Worm (Caenorhabditis elegans) whole organism, midembryonic: ENCODE data around the gene haf-3.
"Not testable (repeated sequence)": the region's sequence is repeated elsewhere in the genome, so short reads cannot be mapped to it uniquely, and the experiment has no call there.

Experiments used
- T22C8.4 ChIP-seq: fragments of 200-800 bp; sonication (Bioruptor generic); IDR thresholded peaks from 2 replicates; pipeline ENCODE4 v1.3.6; 2022; ENCODE audit warnings: missing genetic modification characterization, missing compliant biosample characterization
- cog-1 ChIP-seq: sonication (generic microtip); optimal IDR thresholded peaks from 2 replicates; lab custom pipeline; 2016; ENCODE audit warnings: missing genetic modification characterization, missing compliant biosample characterization
- flt-1 ChIP-seq: fragments of 200-800 bp; sonication (Bioruptor generic); IDR thresholded peaks from 2 replicates; pipeline ENCODE4 v1.3.6; 2022; ENCODE audit warnings: missing genetic modification characterization, missing compliant biosample characterization
- klf-2 ChIP-seq: fragments of 200-800 bp; sonication (Bioruptor generic); conservative IDR thresholded peaks from 2 replicates; pipeline ENCODE4 v1.3.6; 2022; ENCODE audit warnings: missing genetic modification reagents, missing genetic modification characterization, missing compliant biosample characterization
- med-1 ChIP-seq: sonication (generic microtip); optimal IDR thresholded peaks from 2 replicates; lab custom pipeline; 2017; ENCODE audit warnings: missing genetic modification characterization, mild to moderate bottlenecking, missing compliant biosample characterization, antibody characterized with exemption, missing genetic modification reagents; ENCODE audit not compliant: insufficient read depth
- ref-1 ChIP-seq: fragments of 200-800 bp; sonication (Bioruptor generic); conservative IDR thresholded peaks from 2 replicates; pipeline ENCODE4 v1.3.6; 2022; ENCODE audit warnings: missing genetic modification reagents, missing genetic modification characterization, missing compliant biosample characterization
- tab-1 ChIP-seq: fragments of 200-800 bp; sonication (Bioruptor generic); IDR thresholded peaks from 2 replicates; pipeline ENCODE4 v1.3.6; 2022; ENCODE audit warnings: missing genetic modification characterization, missing compliant biosample characterization
- ztf-23 ChIP-seq: fragments of 200-800 bp; sonication (Bioruptor generic); IDR thresholded peaks from 2 replicates; pipeline ENCODE4 v1.3.6; 2022; ENCODE audit warnings: missing genetic modification reagents, missing genetic modification characterization, missing compliant biosample characterization
- ztf-29 ChIP-seq: fragments of 200-800 bp; sonication (Bioruptor generic); IDR thresholded peaks from 2 replicates; pipeline ENCODE4 v1.3.6; 2022; ENCODE audit warnings: missing genetic modification reagents, missing genetic modification characterization, missing compliant biosample characterization

Gene haf-3

ce11 chrV:15766122-15766594, at the start of gene haf-3, which contains the start of gene F57A10.2:
TSS of gene haf-3 (minus strand) at chrV:15766172.
TSS of gene F57A10.2 (plus strand) at chrV:15766575.
- TF ChIP-seq med-1 (GFP tag; lab: Kevin White, UChicago): no peak
- TF ChIP-seq tab-1: no peak
- no peak for TF ChIP-seq ref-1 (GFP tag; lab: Robert Waterston, UW)
- TF ChIP-seq ztf-29 (GFP tag; lab: Robert Waterston, UW): no peak
- TF ChIP-seq T22C8.4 (GFP tag; lab: Robert Waterston, UW): no peak
- TF ChIP-seq ztf-23 (GFP tag; lab: Robert Waterston, UW): 0 out of 2 replicates have a peak, but pooled peaks have one; percentile 53
- 0 out of 2 replicates have a peak, but pooled peaks have one; percentile 54 for TF ChIP-seq klf-2 (GFP tag; lab: Robert Waterston, UW)
- peak; percentile 38 for TF ChIP-seq cog-1 (tag; lab: Kevin White, UChicago)
- TF ChIP-seq flt-1 (GFP tag; lab: Robert Waterston, UW): peak; percentile 67; the same call in 1 of the 2 replicates

- TF ChIP-seq ztf-29 (GFP tag; lab: Robert Waterston, UW); med-1 (GFP tag; lab: Kevin White, UChicago); tab-1: not testable (repeated sequence)
Observed at ce11 chrV:15811982-15812381, 46.0 kb upstream of the haf-3 start, which contains the start of gene nhr-282. TSS of gene nhr-282 (plus strand) at chrV:15812282.

ce11 chrV:15810446-15810845, 44.5 kb upstream of the haf-3 start, which contains the start of gene F54B8.1:
TSS of gene F54B8.1 (plus strand) at chrV:15810746.
- TF ChIP-seq med-1 (GFP tag; lab: Kevin White, UChicago): no peak
- no peak for TF ChIP-seq T22C8.4 (GFP tag; lab: Robert Waterston, UW)
- no peak for TF ChIP-seq ref-1 (GFP tag; lab: Robert Waterston, UW)
- no peak for TF ChIP-seq ztf-23 (GFP tag; lab: Robert Waterston, UW)
- TF ChIP-seq klf-2 (GFP tag; lab: Robert Waterston, UW): no peak
- no peak for TF ChIP-seq cog-1 (tag; lab: Kevin White, UChicago)

- TF ChIP-seq ztf-23 (GFP tag; lab: Robert Waterston, UW) (no peak), cog-1 (tag; lab: Kevin White, UChicago) (no peak), T22C8.4 (GFP tag; lab: Robert Waterston, UW) (no peak), flt-1 (GFP tag; lab: Robert Waterston, UW) (no peak), med-1 (GFP tag; lab: Kevin White, UChicago) (no peak), tab-1 (no peak), ref-1 (GFP tag; lab: Robert Waterston, UW) (no peak), ztf-29 (GFP tag; lab: Robert Waterston, UW) (no peak), klf-2 (GFP tag; lab: Robert Waterston, UW) (no peak)
Observed at ce11 chrV:15809543-15809942, 43.6 kb upstream of the haf-3 start, which contains the start of gene srsx-36. TSS of gene srsx-36 (minus strand) at chrV:15809643.

ce11 chrV:15807420-15807819, 41.4 kb upstream of the haf-3 start, which contains the start of gene srsx-38:
TSS of gene srsx-38 (minus strand) at chrV:15807520.
- not testable (repeated sequence) for TF ChIP-seq ref-1 (GFP tag; lab: Robert Waterston, UW); cog-1 (tag; lab: Kevin White, UChicago); med-1 (GFP tag; lab: Kevin White, UChicago)

ce11 chrV:15803748-15804147, 37.8 kb upstream of the haf-3 start, which contains the start of gene T26E4.18:
TSS of gene T26E4.18 (minus strand) at chrV:15803848.
- not testable (repeated sequence) for TF ChIP-seq ztf-23 (GFP tag; lab: Robert Waterston, UW); cog-1 (tag; lab: Kevin White, UChicago); med-1 (GFP tag; lab: Kevin White, UChicago)

ce11 chrV:15803079-15803478, 37.1 kb upstream of the haf-3 start, which contains the start of gene srd-27:
TSS of gene srd-27 (plus strand) at chrV:15803379.
- TF ChIP-seq med-1 (GFP tag; lab: Kevin White, UChicago); ztf-29 (GFP tag; lab: Robert Waterston, UW); tab-1: not testable (repeated sequence)

ce11 chrV:15802623-15803022, 36.7 kb upstream of the haf-3 start, which contains the start of gene T26E4.9:
TSS of gene T26E4.9 (minus strand) at chrV:15802723.
- TF ChIP-seq ref-1 (GFP tag; lab: Robert Waterston, UW); tab-1; T22C8.4 (GFP tag; lab: Robert Waterston, UW): not testable (repeated sequence)

ce11 chrV:15798108-15798507, 32.1 kb upstream of the haf-3 start, which contains the start of gene T26E4.10:
TSS of gene T26E4.10 (minus strand) at chrV:15798208.
- no peak for TF ChIP-seq T22C8.4 (GFP tag; lab: Robert Waterston, UW)
- TF ChIP-seq flt-1 (GFP tag; lab: Robert Waterston, UW): no peak
- no peak for TF ChIP-seq klf-2 (GFP tag; lab: Robert Waterston, UW)
- no peak for TF ChIP-seq ztf-29 (GFP tag; lab: Robert Waterston, UW)
- no peak for TF ChIP-seq tab-1
- TF ChIP-seq ztf-23 (GFP tag; lab: Robert Waterston, UW): no peak
- TF ChIP-seq med-1 (GFP tag; lab: Kevin White, UChicago): no peak
- TF ChIP-seq ref-1 (GFP tag; lab: Robert Waterston, UW): no peak
- TF ChIP-seq cog-1 (tag; lab: Kevin White, UChicago): no peak

ce11 chrV:15796087-15796486, 30.1 kb upstream of the haf-3 start, which contains the start of gene nhr-223:
TSS of gene nhr-223 (plus strand) at chrV:15796387.
- no peak for TF ChIP-seq cog-1 (tag; lab: Kevin White, UChicago)
- no peak for TF ChIP-seq flt-1 (GFP tag; lab: Robert Waterston, UW)
- no peak for TF ChIP-seq ref-1 (GFP tag; lab: Robert Waterston, UW)
- no peak for TF ChIP-seq med-1 (GFP tag; lab: Kevin White, UChicago)
- TF ChIP-seq klf-2 (GFP tag; lab: Robert Waterston, UW): no peak
- no peak for TF ChIP-seq ztf-23 (GFP tag; lab: Robert Waterston, UW)
- TF ChIP-seq tab-1: no peak
- no peak for TF ChIP-seq ztf-29 (GFP tag; lab: Robert Waterston, UW)
- no peak for TF ChIP-seq T22C8.4 (GFP tag; lab: Robert Waterston, UW)
